Worm (Caenorhabditis elegans) whole organism, mixed stage, embryonic: ENCODE measurements around the gene K11H12.3.

Source experiments
- ceh-39 ChIP-seq: fragments of 150-350 bp; optimal IDR thresholded peaks from 2 replicates; lab custom pipeline; 2014; ENCODE audit warnings: missing biosample characterization, missing genetic modification characterization
- elt-3 ChIP-seq: fragments of 150-350 bp; optimal IDR thresholded peaks from 2 replicates; lab custom pipeline; 2014; ENCODE audit warnings: missing biosample characterization, missing genetic modification characterization
- mep-1 ChIP-seq: fragments of 150-350 bp; optimal IDR thresholded peaks from 2 replicates; lab custom pipeline; 2017; ENCODE audit warnings: missing biosample characterization, missing genetic modification reagents, missing genetic modification characterization, inconsistent platforms
- nhr-237 ChIP-seq: fragments of 150-350 bp; optimal IDR thresholded peaks from 2 replicates; lab custom pipeline; 2014; ENCODE audit warnings: missing biosample characterization, missing genetic modification characterization
- nhr-28 ChIP-seq: fragments of 150-350 bp; optimal IDR thresholded peaks from 2 replicates; lab custom pipeline; 2014; ENCODE audit warnings: missing biosample characterization, missing genetic modification characterization
- pha-4 ChIP-seq: fragments of 150-350 bp; optimal IDR thresholded peaks from 2 replicates; lab custom pipeline; 2018; ENCODE audit warnings: missing biosample characterization, missing genetic modification reagents, missing genetic modification characterization
- unc-62 ChIP-seq: fragments of 150-350 bp; optimal IDR thresholded peaks from 2 replicates; lab custom pipeline; 2014; ENCODE audit warnings: missing biosample characterization, missing genetic modification reagents, missing genetic modification characterization

DNA sequence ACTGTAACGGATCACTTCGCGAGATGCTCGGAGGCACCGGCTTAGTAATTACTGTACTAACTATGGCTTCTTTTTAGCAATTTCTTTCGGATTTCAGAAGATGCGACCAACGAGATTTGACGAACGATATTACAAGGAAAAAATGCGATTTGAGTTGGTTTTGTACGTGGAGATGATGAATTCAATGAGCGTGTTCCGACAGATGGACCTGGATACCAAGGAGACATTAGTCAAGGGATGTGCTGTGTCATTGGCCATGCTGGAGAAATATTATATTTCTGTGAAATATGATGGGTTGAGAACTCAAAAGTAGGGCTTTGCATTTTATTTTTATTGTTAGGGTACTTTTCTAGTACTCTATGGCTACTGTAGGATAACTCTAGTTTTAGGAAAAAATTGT is 42.7 kb downstream of the K11H12.3 start:
- no peak for TF ChIP-seq pha-4 (tag; lab: Kevin White, UChicago)
- TF ChIP-seq nhr-28 (tag; lab: Kevin White, UChicago), result no peak
- TF ChIP-seq elt-3 (tag; lab: Kevin White, UChicago), result no peak
- TF ChIP-seq nhr-237 (tag; lab: Kevin White, UChicago), result no peak
- no peak for TF ChIP-seq mep-1 (tag; lab: Kevin White, UChicago)
- TF ChIP-seq ceh-39, result no peak
- no peak for TF ChIP-seq unc-62 (GFP tag; lab: Kevin White, UChicago)
